Fruit fly (Drosophila melanogaster) whole organism, embryonic: ENCODE data around the gene CG4297.
A peak's percentile ranks its signal among the peaks of the same experiment; 100 is the strongest.

Experiments used
- ATbp ChIP-seq: fragments of 200-800 bp; sonication (Bioruptor generic); optimal IDR thresholded peaks from 2 replicates; lab custom pipeline; 2017; ENCODE audit warnings: missing biosample characterization, mild to moderate bottlenecking, missing genetic modification characterization, missing genetic modification reagents
- Atf6 ChIP-seq: fragments of 200-800 bp; sonication (Bioruptor generic); IDR thresholded peaks from 2 replicates; pipeline ENCODE4 v1.3.6; 2022; ENCODE audit warnings: missing biosample characterization, missing genetic modification characterization
- Awh ChIP-seq: fragments of 200-800 bp; sonication (Bioruptor generic); IDR thresholded peaks from 2 replicates; pipeline ENCODE4, ENCODE4 v1.3.6; 2022; ENCODE audit warnings: missing biosample characterization, missing genetic modification characterization
- BtbVII ChIP-seq: fragments of 200-800 bp; sonication (Bioruptor generic); optimal IDR thresholded peaks from 3 replicates; lab custom pipeline; 2017; ENCODE audit warnings: missing biosample characterization, mild to moderate bottlenecking, missing genetic modification characterization
- CG10565 ChIP-seq: fragments of 200-800 bp; sonication (Bioruptor generic); optimal IDR thresholded peaks from 3 replicates; lab custom pipeline; 2016; ENCODE audit warnings: missing biosample characterization, mild to moderate bottlenecking, missing genetic modification characterization
- CG11696 ChIP-seq: fragments of 200-800 bp; sonication (Bioruptor generic); IDR thresholded peaks from 2 replicates; pipeline ENCODE4 v1.3.6; 2022; ENCODE audit warnings: missing biosample characterization, missing genetic modification characterization
- CG12391 ChIP-seq: fragments of 200-800 bp; sonication (Bioruptor generic); optimal IDR thresholded peaks from 3 replicates; lab custom pipeline; 2018; ENCODE audit warnings: missing biosample characterization, mild to moderate bottlenecking, missing genetic modification characterization, moderate library complexity
- CG14710 ChIP-seq: fragments of 200-800 bp; sonication (Bioruptor generic); optimal IDR thresholded peaks from 3 replicates; lab custom pipeline; 2019; ENCODE audit warnings: missing biosample characterization, mild to moderate bottlenecking, missing genetic modification characterization, moderate library complexity
- CG17802 ChIP-seq: fragments of 200-800 bp; sonication (Bioruptor generic); optimal IDR thresholded peaks from 2 replicates; lab custom pipeline; 2018; ENCODE audit warnings: missing biosample characterization, mild to moderate bottlenecking, missing genetic modification characterization, moderate library complexity
- CG18476 ChIP-seq: fragments of 200-800 bp; sonication (Bioruptor generic); optimal IDR thresholded peaks from 2 replicates; lab custom pipeline; 2016; ENCODE audit warnings: missing biosample characterization, mild to moderate bottlenecking, missing genetic modification characterization
- CG34376 ChIP-seq: fragments of 200-800 bp; sonication (Bioruptor generic); optimal IDR thresholded peaks from 2 replicates; lab custom pipeline; 2018; ENCODE audit warnings: missing biosample characterization, mild to moderate bottlenecking, missing genetic modification characterization
- CG4707 ChIP-seq: fragments of 200-800 bp; sonication (Bioruptor generic); optimal IDR thresholded peaks from 2 replicates; lab custom pipeline; 2018; ENCODE audit warnings: missing biosample characterization, mild to moderate bottlenecking, missing genetic modification characterization, moderate library complexity
- CG4820 ChIP-seq: fragments of 200-800 bp; sonication (Bioruptor generic); optimal IDR thresholded peaks from 3 replicates; lab custom pipeline; 2016; ENCODE audit warnings: missing biosample characterization, missing genetic modification characterization
- CG5953 ChIP-seq: fragments of 200-800 bp; sonication (Bioruptor generic); IDR thresholded peaks from 2 replicates; pipeline ENCODE4 v1.3.6; 2022; ENCODE audit warnings: missing biosample characterization, missing genetic modification characterization
- CG6654 ChIP-seq: fragments of 200-800 bp; sonication (Bioruptor generic); optimal IDR thresholded peaks from 2 replicates; lab custom pipeline; 2017; ENCODE audit warnings: missing biosample characterization, mild to moderate bottlenecking, missing genetic modification characterization
- CG7357 ChIP-seq: fragments of 200-800 bp; sonication (Bioruptor generic); IDR thresholded peaks from 3 replicates; pipeline ENCODE4 v1.3.6; 2022; ENCODE audit warnings: missing biosample characterization, missing genetic modification characterization
- CG8478 ChIP-seq: fragments of >200 bp; optimal IDR thresholded peaks from 2 replicates; lab custom pipeline; 2018
- D19B ChIP-seq: fragments of 200-800 bp; sonication (Bioruptor generic); optimal IDR thresholded peaks from 2 replicates; lab custom pipeline; 2017; ENCODE audit warnings: missing biosample characterization, mild to moderate bottlenecking, missing genetic modification characterization
- Dbx ChIP-seq: fragments of 200-800 bp; sonication (Bioruptor generic); IDR thresholded peaks from 3 replicates; pipeline ENCODE4 v1.3.6; 2022; ENCODE audit warnings: missing biosample characterization, missing genetic modification characterization
- Doc3 ChIP-seq: fragments of 200-800 bp; sonication (Bioruptor generic); IDR thresholded peaks from 3 replicates; pipeline ENCODE4 v1.3.6; 2022; ENCODE audit warnings: missing biosample characterization, missing genetic modification characterization; ENCODE audit not compliant: partially characterized antibody
- Dp ChIP-seq: fragments of 200-800 bp; sonication (Bioruptor generic); optimal IDR thresholded peaks from 2 replicates; lab custom pipeline; 2018; ENCODE audit warnings: missing biosample characterization, mild to moderate bottlenecking, missing genetic modification characterization, moderate library complexity
- Ets97D ChIP-seq: fragments of 200-800 bp; sonication (Bioruptor generic); optimal IDR thresholded peaks from 3 replicates; lab custom pipeline; 2016; ENCODE audit warnings: missing biosample characterization, missing genetic modification characterization
- Fer3 ChIP-seq: fragments of 200-800 bp; sonication (Bioruptor generic); optimal IDR thresholded peaks from 2 replicates; lab custom pipeline; 2018; ENCODE audit warnings: missing biosample characterization, mild to moderate bottlenecking, missing genetic modification characterization, moderate library complexity
- HHEX ChIP-seq: fragments of 200-800 bp; sonication (Bioruptor generic); optimal IDR thresholded peaks from 3 replicates; lab custom pipeline; 2017; ENCODE audit warnings: missing biosample characterization, mild to moderate bottlenecking, missing genetic modification characterization, missing genetic modification reagents
- HLH3B ChIP-seq: fragments of 200-800 bp; sonication (Bioruptor generic); IDR thresholded peaks from 2 replicates; pipeline ENCODE4 v1.3.6; 2022; ENCODE audit warnings: missing biosample characterization, missing genetic modification characterization
- HLH54F ChIP-seq: fragments of 200-800 bp; sonication (Bioruptor generic); optimal IDR thresholded peaks from 3 replicates; lab custom pipeline; 2016; ENCODE audit warnings: missing biosample characterization, missing genetic modification characterization
- Meics ChIP-seq: fragments of 200-800 bp; sonication (Bioruptor generic); optimal IDR thresholded peaks from 2 replicates; lab custom pipeline; 2017; ENCODE audit warnings: missing biosample characterization, mild to moderate bottlenecking, missing genetic modification characterization
- NFAT ChIP-seq: fragments of 200-800 bp; sonication (Bioruptor generic); IDR thresholded peaks from 2 replicates; pipeline ENCODE4 v1.3.6; 2022; ENCODE audit warnings: missing biosample characterization, missing genetic modification characterization
- Sox102F ChIP-seq: fragments of 200-800 bp; sonication (Bioruptor generic); optimal IDR thresholded peaks from 2 replicates; lab custom pipeline; 2018; ENCODE audit warnings: missing biosample characterization, mild to moderate bottlenecking, missing genetic modification characterization, moderate library complexity
- Trl ChIP-seq, 3 experiments: fragments of >200 bp in 2 of 3; fragments of 200-800 bp in 1 of 3; sonication (Bioruptor generic) in 1 of 3; optimal IDR thresholded peaks; 2 replicates in 1 of 3; 3 replicates in 2 of 3; lab custom pipeline; 2016 to 2017; ENCODE audit warnings: missing biosample characterization in 1 of 3, missing genetic modification characterization in 1 of 3
- al ChIP-seq: fragments of 200-800 bp; sonication (Bioruptor generic); IDR thresholded peaks from 2 replicates; pipeline ENCODE4 v1.3.6; 2022; ENCODE audit warnings: missing biosample characterization, missing genetic modification characterization
- btn ChIP-seq: fragments of 200-800 bp; sonication (Bioruptor generic); optimal IDR thresholded peaks from 2 replicates; lab custom pipeline; 2016; ENCODE audit warnings: missing biosample characterization, missing genetic modification characterization
- corto ChIP-seq: fragments of 200-800 bp; sonication (Bioruptor generic); optimal IDR thresholded peaks from 2 replicates; lab custom pipeline; 2016; ENCODE audit warnings: missing biosample characterization, mild to moderate bottlenecking, missing genetic modification characterization, moderate library complexity
- dan ChIP-seq: fragments of 200-800 bp; sonication (Bioruptor generic); IDR thresholded peaks from 2 replicates; pipeline ENCODE4 v1.3.6; 2022; ENCODE audit warnings: missing biosample characterization, missing genetic modification characterization
- dmrt99B ChIP-seq: fragments of 200-800 bp; sonication (Bioruptor generic); optimal IDR thresholded peaks from 2 replicates; lab custom pipeline; 2018; ENCODE audit warnings: missing biosample characterization, mild to moderate bottlenecking, missing genetic modification characterization, moderate library complexity
- eyg ChIP-seq: fragments of 200-800 bp; sonication (Bioruptor generic); optimal IDR thresholded peaks from 3 replicates; lab custom pipeline; 2016; ENCODE audit warnings: missing biosample characterization, missing genetic modification characterization
- gce ChIP-seq: fragments of 200-800 bp; sonication (Bioruptor generic); IDR thresholded peaks from 3 replicates; pipeline ENCODE4 v1.3.6; 2022; ENCODE audit warnings: missing biosample characterization, missing genetic modification characterization
- gfzf ChIP-seq: fragments of 200-800 bp; sonication (Bioruptor generic); optimal IDR thresholded peaks from 2 replicates; lab custom pipeline; 2016; ENCODE audit warnings: missing biosample characterization, mild to moderate bottlenecking, missing genetic modification characterization, moderate library complexity
- h ChIP-seq: fragments of >200 bp; optimal IDR thresholded peaks from 2 replicates; lab custom pipeline; 2017
- jumu ChIP-seq: fragments of 200-800 bp; sonication (Bioruptor generic); optimal IDR thresholded peaks from 3 replicates; lab custom pipeline; 2016; ENCODE audit warnings: missing biosample characterization, missing genetic modification characterization
- kni ChIP-seq: fragments of 200-800 bp; sonication (Bioruptor generic); optimal IDR thresholded peaks from 3 replicates; lab custom pipeline; 2017; ENCODE audit warnings: mild to moderate bottlenecking, missing biosample characterization, missing genetic modification reagents, missing genetic modification characterization
- nau ChIP-seq: fragments of 200-800 bp; sonication (Bioruptor generic); optimal IDR thresholded peaks from 3 replicates; lab custom pipeline; 2017; ENCODE audit warnings: missing biosample characterization, mild to moderate bottlenecking, missing genetic modification characterization, missing genetic modification reagents
- sd ChIP-seq: fragments of 200-800 bp; sonication (Bioruptor generic); optimal IDR thresholded peaks from 3 replicates; lab custom pipeline; 2018; ENCODE audit warnings: missing biosample characterization, mild to moderate bottlenecking, missing genetic modification characterization, moderate library complexity
- tap ChIP-seq: fragments of 200-800 bp; optimal IDR thresholded peaks from 3 replicates; lab custom pipeline; 2019; ENCODE audit warnings: missing biosample characterization, mild to moderate bottlenecking, missing genetic modification characterization, moderate library complexity
- tgo ChIP-seq: fragments of 200-800 bp; sonication (Bioruptor generic); IDR thresholded peaks from 3 replicates; pipeline ENCODE4 v1.3.6; 2022; ENCODE audit warnings: missing biosample characterization, missing genetic modification characterization
- tna ChIP-seq: fragments of 200-800 bp; sonication (Bioruptor generic); IDR thresholded peaks from 2 replicates; pipeline ENCODE4 v1.3.6; 2022; ENCODE audit warnings: missing biosample characterization, missing genetic modification characterization; ENCODE audit not compliant: partially characterized antibody
- zen ChIP-seq: fragments of 200-800 bp; sonication (Bioruptor generic); optimal IDR thresholded peaks from 3 replicates; lab custom pipeline; 2018; ENCODE audit warnings: missing biosample characterization, mild to moderate bottlenecking, missing genetic modification characterization, moderate library complexity
- zen2 ChIP-seq: fragments of 200-800 bp; sonication (Bioruptor generic); IDR thresholded peaks from 3 replicates; pipeline ENCODE4 v1.3.6; 2022; ENCODE audit warnings: missing biosample characterization, missing genetic modification characterization; ENCODE audit not compliant: partially characterized antibody

CG4297 gene

dm6 chr2L:516032-516993 is 44.3 kb upstream of the CG4297 start (continued):
- TF ChIP-seq corto (GFP tag; lab: Kevin White, UChicago) (no peak), tna (no peak), CG4707 (GFP tag; lab: Kevin White, UChicago) (peak; percentile 53), dan (GFP tag; lab: Robert Waterston, UW) (no peak), Doc3 (GFP tag; lab: Robert Waterston, UW) (no peak), Dbx (GFP tag; lab: Robert Waterston, UW) (peak; percentile 68), eyg (no peak), Dp (no peak), HLH54F (GFP tag; lab: Kevin White, UChicago) (peak; percentile 27), zen (peak; percentile 70), CG12391 (tag; lab: Kevin White, UChicago) (peak; percentile 83), CG6654 (peak; percentile 55), ATbp (GFP tag; lab: Kevin White, UChicago) (peak; percentile 86), D19B (GFP tag; lab: Kevin White, UChicago) (peak; percentile 5), HLH3B (GFP tag; lab: Robert Waterston, UW) (peak; percentile 63), zen2 (GFP tag; lab: Robert Waterston, UW) (no peak), Fer3 (tag; lab: Kevin White, UChicago) (peak; percentile 64), Meics (GFP tag; lab: Kevin White, UChicago) (peak; percentile 75), BtbVII (GFP tag; lab: Kevin White, UChicago) (peak; percentile 65), btn (GFP tag; lab: Kevin White, UChicago) (no peak), tap (tag; lab: Kevin White, UChicago) (peak; percentile 83), CG8478 (lab: Kevin White, UChicago) (no peak), nau (GFP tag; lab: Kevin White, UChicago) (peak; percentile 74), gfzf (GFP tag; lab: Kevin White, UChicago) (no peak), CG5953 (GFP tag; lab: Robert Waterston, UW) (peak; percentile 64; the same call in 1 of the 2 replicates), h (lab: Kevin White, UChicago) (no peak), Awh (GFP tag; lab: Robert Waterston, UW) (peak; percentile 81), sd (tag; lab: Kevin White, UChicago) (no peak), CG10565 (GFP tag; lab: Kevin White, UChicago) (no peak), CG7357 (GFP tag; lab: Robert Waterston, UW) (peak; percentile 44; the same call in 1 of the 3 replicates), CG4820 (peak; percentile 67), Trl (optimal IDR thresholded peaks at IDR 0.05; lab: Kevin White, UChicago) (peak; percentile 79 to 88), Trl (GFP tag; optimal IDR thresholded peaks at IDR 0.05; lab: Kevin White, UChicago) (peak; percentile 47), CG14710 (peak; percentile 78), jumu (GFP tag; lab: Kevin White, UChicago) (peak; percentile 37), gce (GFP tag; lab: Robert Waterston, UW) (peak; percentile 63; the same call in 1 of the 3 replicates), HHEX (peak; percentile 72), CG17802 (tag; lab: Kevin White, UChicago) (peak; percentile 49), NFAT (no peak), dmrt99B (tag; lab: Kevin White, UChicago) (peak; percentile 86), kni (peak; percentile 2), CG11696 (GFP tag; lab: Robert Waterston, UW) (no peak), Sox102F (peak; percentile 89), tgo (GFP tag; lab: Robert Waterston, UW) (peak; percentile 62), Atf6 (GFP tag; lab: Robert Waterston, UW) (peak; percentile 56; the same call in 1 of the 2 replicates), CG18476 (GFP tag; lab: Kevin White, UChicago) (peak; percentile 54), al (GFP tag; lab: Robert Waterston, UW) (0 out of 2 replicates have a peak, but pooled peaks have one; percentile 20), CG34376 (GFP tag; lab: Kevin White, UChicago) (no peak), Ets97D (GFP tag; lab: Kevin White, UChicago) (no peak)
